Worm (Caenorhabditis elegans): ENCODE results near the gene srbc-66.

Gene srbc-66

ce11 chrV:3552740-3553469, 22.4 kb downstream of the srbc-66 start, which contains the start of gene T24A6.20 (continued):
- TF ChIP-seq F37D6.2 (tag; optimal IDR thresholded peaks at IDR 0.05), result no peak
- no peak for TF ChIP-seq ZK546.5 (tag; optimal IDR thresholded peaks at IDR 0.05)
- peak; percentile 79 for TF ChIP-seq nhr-28 (tag; optimal IDR thresholded peaks at IDR 0.05)
- no peak for TF ChIP-seq madf-5 (GFP tag; IDR thresholded peaks at IDR 0.05)
- no peak for TF ChIP-seq nhr-111 (GFP tag; optimal IDR thresholded peaks at IDR 0.05)
- TF ChIP-seq R02D3.7 (tag; optimal IDR thresholded peaks at IDR 0.05), result no peak
- no peak for TF ChIP-seq ZK337.2 (GFP tag; IDR thresholded peaks at IDR 0.05)
- TF ChIP-seq mxl-3 (GFP tag; optimal IDR thresholded peaks at IDR 0.05), result no peak
- TF ChIP-seq ceh-28 (tag; optimal IDR thresholded peaks at IDR 0.05), result no peak
- TF ChIP-seq lir-3 (tag; optimal IDR thresholded peaks at IDR 0.05), result no peak
- no peak for TF ChIP-seq unc-39 (tag; optimal IDR thresholded peaks at IDR 0.05)
- no peak for TF ChIP-seq lin-13 (GFP tag; optimal IDR thresholded peaks at IDR 0.05)
- TF ChIP-seq Y105C5A.15 (GFP tag; IDR thresholded peaks at IDR 0.05), result no peak
- TF ChIP-seq unc-62 (GFP tag; optimal IDR thresholded peaks at IDR 0.05 in 1 of 2), result peak in 1 of 2 experiments; percentile 69
- no peak for TF ChIP-seq unc-62 (tag; optimal IDR thresholded peaks at IDR 0.05)
- TF ChIP-seq zfp-2 (tag; optimal IDR thresholded peaks at IDR 0.05), result no peak
- TF ChIP-seq madf-9 (GFP tag; conservative IDR thresholded peaks at IDR 0.05), result no peak
- TF ChIP-seq nhr-41 (GFP tag; IDR thresholded peaks at IDR 0.05), result no peak
- TF ChIP-seq mdl-1 (tag; optimal IDR thresholded peaks at IDR 0.05), result no peak

DNA sequence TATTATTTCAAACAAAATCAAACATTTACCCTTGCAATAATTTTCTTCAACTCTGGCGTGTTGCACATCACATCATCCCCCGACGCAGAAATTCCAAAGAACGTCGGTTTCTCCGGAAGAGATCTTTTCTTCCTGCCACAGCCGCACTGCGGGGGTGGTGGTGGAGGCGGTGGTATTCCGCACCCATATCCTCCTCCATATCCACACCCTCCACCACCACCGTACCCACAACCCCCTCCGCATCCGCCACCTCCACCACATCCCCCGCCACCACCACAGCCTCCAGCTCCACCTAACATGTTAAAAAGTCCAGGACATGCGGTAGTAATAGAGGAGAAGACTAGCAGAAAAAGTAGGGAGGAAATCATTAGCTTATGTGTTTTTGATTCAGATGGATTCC, 24.4 kb downstream of the srbc-66 start, which contains the start of gene grl-29:
grl-29 (minus strand) TSS at position 368 of the 400 bp plus-strand sequence.
- TF ChIP-seq mes-2 (tag; optimal IDR thresholded peaks at IDR 0.05; ENCODE audit: poor library complexity, severe bottlenecking) (no peak), set-16 (GFP tag; IDR thresholded peaks at IDR 0.05) (peak; percentile 88; the same call in 1 of the 2 replicates), mdl-1 (tag; optimal IDR thresholded peaks at IDR 0.05) (no peak), egl-43 (GFP tag; IDR thresholded peaks at IDR 0.05) (peak; percentile 70), lin-13 (GFP tag; optimal IDR thresholded peaks at IDR 0.05) (no peak), duxl-1 (tag; optimal IDR thresholded peaks at IDR 0.05; ENCODE audit: poor library complexity) (no peak)

- no peak for TF ChIP-seq mes-2 (tag; optimal IDR thresholded peaks at IDR 0.05; ENCODE audit: poor library complexity, severe bottlenecking)
- TF ChIP-seq daf-19 (GFP tag; conservative IDR thresholded peaks at IDR 0.05), result no peak
- TF ChIP-seq ceh-62 (tag; optimal IDR thresholded peaks at IDR 0.05), result no peak
- no peak for TF ChIP-seq ceh-20 (GFP tag; IDR thresholded peaks at IDR 0.05)
- no peak for TF ChIP-seq daf-12 (tag; optimal IDR thresholded peaks at IDR 0.05)
- no peak for TF ChIP-seq nhr-41 (GFP tag; IDR thresholded peaks at IDR 0.05)
- no peak for TF ChIP-seq F26F4.8 (GFP tag; conservative IDR thresholded peaks at IDR 0.05)
- no peak for TF ChIP-seq lsy-2 (tag; optimal IDR thresholded peaks at IDR 0.05)
- no peak for TF ChIP-seq T26A8.4 (GFP tag; IDR thresholded peaks at IDR 0.05)
- TF ChIP-seq nhr-42 (GFP tag; IDR thresholded peaks at IDR 0.05), result no peak
- TF ChIP-seq jun-1 (tag; optimal IDR thresholded peaks at IDR 0.05), result no peak
- TF ChIP-seq saeg-2 (GFP tag; IDR thresholded peaks at IDR 0.05), result no peak
- no peak for TF ChIP-seq egl-43 (GFP tag; IDR thresholded peaks at IDR 0.05)
Measured at ce11 chrV:3555986-3556385, 25.5 kb downstream of the srbc-66 start, which contains the start of gene grl-30. grl-30 (plus strand) TSS chrV:3556286.

DNA sequence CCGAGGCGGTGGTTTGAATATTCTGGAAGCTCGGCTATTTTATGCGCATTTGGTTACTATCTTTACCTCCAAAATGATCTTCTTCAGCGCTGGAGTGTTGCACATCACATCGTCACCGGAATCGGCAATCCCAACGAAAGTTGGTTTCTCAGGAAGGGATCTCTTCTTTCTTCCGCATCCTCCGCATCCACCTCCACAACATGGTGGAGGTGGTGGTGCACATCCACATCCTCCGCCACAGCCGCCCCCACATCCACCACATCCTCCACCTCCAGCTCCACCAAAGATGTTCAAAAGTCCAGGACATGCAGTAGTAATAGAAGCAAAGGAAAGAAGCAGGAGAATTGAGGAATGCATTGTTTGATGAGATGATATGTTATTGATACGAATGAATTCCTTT, 26.9 kb downstream of the srbc-66 start, which contains the start of gene grl-31:
grl-31 (minus strand) TSS at position 357 of the 400 bp plus-strand sequence.
- TF ChIP-seq F10B5.3 (tag; optimal IDR thresholded peaks at IDR 0.05) (no peak), set-16 (GFP tag; IDR thresholded peaks at IDR 0.05) (peak; percentile 51), lsy-2 (tag; optimal IDR thresholded peaks at IDR 0.05) (no peak), lim-7 (GFP tag; IDR thresholded peaks at IDR 0.05) (peak; percentile 21; the same call in 1 of the 2 replicates), madf-9 (GFP tag; conservative IDR thresholded peaks at IDR 0.05) (no peak)
